Worm (Caenorhabditis elegans) whole organism, L4 larva: ENCODE data around the gene slcf-2.
A peak's percentile ranks its signal among the peaks of the same experiment; 100 is the strongest.

Experiments used
- D1046.2 ChIP-seq: fragments of 200-800 bp; sonication (Bioruptor generic); IDR thresholded peaks from 2 replicates; pipeline ENCODE4 v1.3.6; 2022; ENCODE audit warnings: missing genetic modification characterization, missing compliant biosample characterization
- F10B5.3 ChIP-seq: sonication (generic microtip); optimal IDR thresholded peaks from 2 replicates; lab custom pipeline; 2016; ENCODE audit warnings: mild to moderate bottlenecking, missing genetic modification characterization, missing compliant biosample characterization
- F26F4.8 ChIP-seq: fragments of 200-800 bp; sonication (Bioruptor generic); conservative IDR thresholded peaks from 2 replicates; pipeline ENCODE4 v1.3.6; 2022; ENCODE audit warnings: missing genetic modification characterization, missing compliant biosample characterization
- R02D3.7 ChIP-seq: fragments of 150-350 bp; sonication (generic microtip); optimal IDR thresholded peaks from 3 replicates; lab custom pipeline; 2014; ENCODE audit warnings: missing biosample characterization, missing genetic modification characterization
- T20F7.1 ChIP-seq: fragments of 200-800 bp; sonication (Bioruptor generic); optimal IDR thresholded peaks from 2 replicates; lab custom pipeline; 2018; ENCODE audit warnings: mild to moderate bottlenecking, missing genetic modification characterization, missing compliant biosample characterization
- Y105C5A.15 ChIP-seq: fragments of 200-800 bp; sonication (Bioruptor generic); IDR thresholded peaks from 2 replicates; pipeline ENCODE4 v1.3.6; 2022; ENCODE audit warnings: missing genetic modification characterization, missing compliant biosample characterization
- ZK546.5 ChIP-seq, 2 experiments: sonication (generic microtip); optimal IDR thresholded peaks; 2 replicates each; lab custom pipeline; 2017; ENCODE audit warnings: missing biosample characterization in 2 of 2, missing genetic modification characterization in 2 of 2
- aha-1 ChIP-seq: fragments of 150-350 bp; peaks from one replicate; lab custom pipeline; 2014; ENCODE audit warnings: missing biosample characterization, missing genetic modification characterization
- ceh-44 ChIP-seq: fragments of 200-800 bp; sonication (Bioruptor generic); IDR thresholded peaks from 2 replicates; pipeline ENCODE4 v1.3.6; 2022; ENCODE audit warnings: missing genetic modification reagents, missing genetic modification characterization, missing compliant biosample characterization
- ceh-62 ChIP-seq: sonication (generic microtip); optimal IDR thresholded peaks from 2 replicates; lab custom pipeline; 2017; ENCODE audit warnings: missing biosample characterization, missing genetic modification characterization
- daf-16 ChIP-seq, 3 experiments: sonication (generic microtip); optimal IDR thresholded peaks; 2 replicates each; lab custom pipeline; 2016 to 2017; ENCODE audit warnings: missing genetic modification characterization in 3 of 3, missing genetic modification reagents in 3 of 3, mild to moderate bottlenecking in 2 of 3, missing compliant biosample characterization in 2 of 3, missing biosample characterization in 1 of 3, moderate library complexity in 1 of 3
- daf-8 ChIP-seq: fragments of 200-800 bp; sonication (Bioruptor generic); IDR thresholded peaks from 2 replicates; pipeline ENCODE4 v1.3.6; 2022; ENCODE audit warnings: missing genetic modification characterization, missing compliant biosample characterization
- dmd-6 ChIP-seq: fragments of 200-800 bp; sonication (Bioruptor generic); IDR thresholded peaks from 2 replicates; pipeline ENCODE4 v1.3.6; 2022; ENCODE audit warnings: missing genetic modification reagents, missing genetic modification characterization, missing compliant biosample characterization
- dmd-8 ChIP-seq: fragments of 200-800 bp; sonication (Bioruptor generic); IDR thresholded peaks from 2 replicates; pipeline ENCODE4 v1.3.6; 2022; ENCODE audit warnings: missing genetic modification characterization, missing compliant biosample characterization
- dpl-1 ChIP-seq: fragments of 150-350 bp; optimal IDR thresholded peaks from 2 replicates; lab custom pipeline; 2014; ENCODE audit warnings: missing biosample characterization, missing genetic modification reagents, missing genetic modification characterization
- dve-1 ChIP-seq: sonication (generic microtip); optimal IDR thresholded peaks from 2 replicates; lab custom pipeline; 2017; ENCODE audit warnings: antibody characterized with exemption, mild to moderate bottlenecking, missing genetic modification characterization, missing compliant biosample characterization; ENCODE audit not compliant: insufficient read depth
- egl-27 ChIP-seq: sonication (generic microtip); optimal IDR thresholded peaks from 3 replicates; lab custom pipeline; 2017; ENCODE audit warnings: missing biosample characterization, missing genetic modification reagents, missing genetic modification characterization
- egl-43 ChIP-seq: fragments of 200-800 bp; sonication (Bioruptor generic); IDR thresholded peaks from 2 replicates; pipeline ENCODE4 v1.3.6; 2022; ENCODE audit warnings: missing genetic modification reagents, missing genetic modification characterization, missing compliant biosample characterization
- hif-1 ChIP-seq, 2 experiments: sonication (generic microtip); optimal IDR thresholded peaks; 2 replicates each; lab custom pipeline; 2016 to 2017; ENCODE audit warnings: missing compliant biosample characterization in 2 of 2, missing genetic modification characterization in 2 of 2, missing genetic modification reagents in 2 of 2, missing genotype in 2 of 2, mild to moderate bottlenecking in 1 of 2
- hlh-30 ChIP-seq: sonication (generic microtip); optimal IDR thresholded peaks from 2 replicates; lab custom pipeline; 2017; ENCODE audit warnings: antibody characterized with exemption, mild to moderate bottlenecking, missing genetic modification characterization, missing compliant biosample characterization; ENCODE audit not compliant: insufficient read depth
- lsy-2 ChIP-seq, 2 experiments: fragments of 150-350 bp in 1 of 2; sonication (generic microtip) in 1 of 2; optimal IDR thresholded peaks; 2 replicates each; lab custom pipeline; 2014 to 2017; ENCODE audit warnings: missing biosample characterization in 2 of 2, missing genetic modification characterization in 2 of 2
- madf-5 ChIP-seq, 2 experiments: fragments of 200-800 bp; sonication (Bioruptor generic); IDR thresholded peaks; 2 replicates each; pipeline ENCODE4 v1.3.6; 2022; ENCODE audit warnings: missing compliant biosample characterization in 2 of 2, missing genetic modification characterization in 2 of 2
- mdt-29 ChIP-seq: fragments of 200-800 bp; sonication (Bioruptor generic); IDR thresholded peaks from 2 replicates; pipeline ENCODE4 v1.3.6; 2022; ENCODE audit warnings: missing genetic modification reagents, missing genetic modification characterization, missing compliant biosample characterization
- mep-1 ChIP-seq: fragments of 150-350 bp; sonication (generic microtip); optimal IDR thresholded peaks from 3 replicates; lab custom pipeline; 2014; ENCODE audit warnings: missing biosample characterization, missing genetic modification characterization
- nhr-11 ChIP-seq: fragments of 150-350 bp; optimal IDR thresholded peaks from 2 replicates; lab custom pipeline; 2014; ENCODE audit warnings: missing biosample characterization, missing genetic modification characterization
- nhr-111 ChIP-seq: fragments of 200-800 bp; sonication (Bioruptor generic); optimal IDR thresholded peaks from 2 replicates; lab custom pipeline; 2018; ENCODE audit warnings: mild to moderate bottlenecking, missing genetic modification characterization, missing compliant biosample characterization
- nhr-48 ChIP-seq: sonication (generic microtip); optimal IDR thresholded peaks from 2 replicates; lab custom pipeline; 2016; ENCODE audit warnings: mild to moderate bottlenecking, missing genetic modification characterization, missing compliant biosample characterization
- nhr-77 ChIP-seq: fragments of 150-350 bp; optimal IDR thresholded peaks from 2 replicates; lab custom pipeline; 2014; ENCODE audit warnings: missing biosample characterization, missing genetic modification characterization
- pha-4 ChIP-seq, 2 experiments: fragments of 150-350 bp in 1 of 2; fragments of 200-800 bp in 1 of 2; sonication (Bioruptor generic) in 1 of 2; IDR thresholded peaks in 1 of 2; optimal IDR thresholded peaks in 1 of 2; 2 replicates each; pipeline versions ENCODE4 v1.3.6 to Lab custom; 2014 to 2022; ENCODE audit warnings: missing genetic modification characterization in 2 of 2, missing genetic modification reagents in 2 of 2, missing biosample characterization in 1 of 2, missing compliant biosample characterization in 1 of 2
- php-3 ChIP-seq: fragments of 200-800 bp; sonication (Bioruptor generic); IDR thresholded peaks from 2 replicates; pipeline ENCODE4 v1.3.6; 2022; ENCODE audit warnings: missing genetic modification reagents, missing genetic modification characterization, missing compliant biosample characterization
- pqm-1 ChIP-seq: sonication (generic microtip); optimal IDR thresholded peaks from 2 replicates; lab custom pipeline; 2017; ENCODE audit warnings: missing biosample characterization, missing genetic modification characterization
- saeg-2 ChIP-seq: fragments of 200-800 bp; sonication (Bioruptor generic); IDR thresholded peaks from 2 replicates; pipeline ENCODE4 v1.3.6; 2022; ENCODE audit warnings: missing genetic modification reagents, missing genetic modification characterization, missing compliant biosample characterization
- set-16 ChIP-seq: fragments of 200-800 bp; sonication (Bioruptor generic); IDR thresholded peaks from 2 replicates; pipeline ENCODE4 v1.3.6; 2022; ENCODE audit warnings: missing genetic modification reagents, missing genetic modification characterization, missing compliant biosample characterization
- skn-1 ChIP-seq: fragments of 150-350 bp; optimal IDR thresholded peaks from 2 replicates; lab custom pipeline; 2014; ENCODE audit warnings: missing biosample characterization, missing genetic modification characterization
- snpc-1.2 ChIP-seq: fragments of 200-800 bp; sonication (Bioruptor generic); IDR thresholded peaks from 2 replicates; pipeline ENCODE4 v1.3.6; 2022; ENCODE audit warnings: missing genetic modification reagents, missing genetic modification characterization, missing compliant biosample characterization
- spr-1 ChIP-seq: sonication (generic microtip); optimal IDR thresholded peaks from 2 replicates; lab custom pipeline; 2016; ENCODE audit warnings: mild to moderate bottlenecking, missing genetic modification characterization, missing compliant biosample characterization
- spr-3 ChIP-seq: fragments of 200-800 bp; sonication (Bioruptor generic); optimal IDR thresholded peaks from 2 replicates; lab custom pipeline; 2018; ENCODE audit warnings: mild to moderate bottlenecking, missing genetic modification characterization, missing compliant biosample characterization
- tra-1 ChIP-seq: fragments of 200-800 bp; sonication (Bioruptor generic); IDR thresholded peaks from 2 replicates; pipeline ENCODE4 v1.3.6; 2022; ENCODE audit warnings: missing genetic modification reagents, missing genetic modification characterization, missing compliant biosample characterization
- vab-7 ChIP-seq: fragments of 200-800 bp; sonication (Bioruptor generic); IDR thresholded peaks from 2 replicates; pipeline ENCODE4 v1.3.6; 2022; ENCODE audit warnings: missing genetic modification reagents, missing genetic modification characterization, missing compliant biosample characterization
- zfp-3 ChIP-seq: fragments of 200-800 bp; sonication (Bioruptor generic); conservative IDR thresholded peaks from 2 replicates; pipeline ENCODE4 v1.3.6; 2022; ENCODE audit warnings: missing genetic modification reagents, missing genetic modification characterization, missing compliant biosample characterization
- zip-11 ChIP-seq: fragments of 200-800 bp; sonication (Bioruptor generic); IDR thresholded peaks from 2 replicates; pipeline ENCODE4 v1.3.6; 2022; ENCODE audit warnings: missing genetic modification characterization, missing compliant biosample characterization
- zip-2 ChIP-seq: fragments of 150-350 bp; optimal IDR thresholded peaks from 2 replicates; lab custom pipeline; 2014; ENCODE audit warnings: missing biosample characterization, missing genetic modification characterization
- ztf-7 ChIP-seq: fragments of 150-350 bp; optimal IDR thresholded peaks from 2 replicates; lab custom pipeline; 2014; ENCODE audit warnings: missing biosample characterization, missing genetic modification characterization

The slcf-2 gene

ce11 chrX:3347904-3348441 lies 45.7 kb upstream of the slcf-2 start, which contains the start of gene ZK816.3 (continued):
- TF ChIP-seq dmd-8 (GFP tag; lab: Robert Waterston, UW) (peak; percentile 65; the same call in 1 of the 2 replicates), dpl-1 (GFP tag; lab: Kevin White, UChicago) (no peak), egl-27 (no peak), daf-8 (no peak), R02D3.7 (tag; lab: Kevin White, UChicago) (no peak), skn-1 (tag; lab: Kevin White, UChicago) (no peak), nhr-11 (tag; lab: Kevin White, UChicago) (no peak), ceh-44 (no peak; the same call in 1 of the 2 replicates), zip-2 (tag; lab: Kevin White, UChicago) (no peak), egl-43 (GFP tag; lab: Robert Waterston, UW) (peak; percentile 85), zfp-3 (no peak), lsy-2 (tag; optimal IDR thresholded peaks at IDR 0.05; lab: Kevin White, UChicago) (no peak)

ce11 chrX:3350306-3350705 lies 43.4 kb upstream of the slcf-2 start, which contains the start of gene nspg-4:
nspg-4 (minus strand) TSS chrX:3350406.
- TF ChIP-seq snpc-1.2 (GFP tag; lab: Robert Waterston, UW): no peak
- TF ChIP-seq vab-7 (GFP tag; lab: Robert Waterston, UW): no peak
- TF ChIP-seq F26F4.8 (GFP tag; lab: Robert Waterston, UW): no peak
- TF ChIP-seq php-3 (GFP tag; lab: Robert Waterston, UW): no peak
- TF ChIP-seq ceh-62 (tag; lab: Kevin White, UChicago): no peak
- TF ChIP-seq F10B5.3 (tag; lab: Kevin White, UChicago): no peak
- TF ChIP-seq ZK546.5 (tag; optimal IDR thresholded peaks at IDR 0.05; lab: Kevin White, UChicago): no peak
- no peak for TF ChIP-seq mep-1 (tag; lab: Kevin White, UChicago)
- no peak for TF ChIP-seq zip-11
- TF ChIP-seq nhr-111 (GFP tag; lab: Kevin White, UChicago): no peak
- TF ChIP-seq hif-1 (tag; optimal IDR thresholded peaks at IDR 0.05; lab: Kevin White, UChicago): no peak
- TF ChIP-seq zip-2 (tag; lab: Kevin White, UChicago): no peak
- no peak for TF ChIP-seq skn-1 (tag; lab: Kevin White, UChicago)
- no peak for TF ChIP-seq mdt-29 (GFP tag; lab: Robert Waterston, UW)

DNA sequence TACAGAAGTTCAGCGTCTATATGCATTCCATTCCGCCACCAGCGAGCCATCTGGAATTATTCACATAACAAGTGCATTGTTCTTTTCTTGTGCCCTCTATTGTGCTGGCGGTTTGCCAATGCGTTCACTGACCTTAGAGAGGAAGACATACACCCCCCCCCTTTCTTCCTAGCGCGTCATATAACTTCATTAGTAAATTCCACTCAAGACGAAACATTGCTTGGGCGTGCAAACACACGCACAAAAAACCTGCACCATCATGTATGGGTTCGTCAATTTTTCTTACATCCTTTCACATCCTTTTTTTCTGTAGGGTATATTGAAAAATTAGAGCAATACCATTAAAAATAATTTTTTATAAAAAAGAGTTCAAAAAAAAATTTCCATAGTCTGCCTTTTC lies 42.1 kb upstream of the slcf-2 start, which contains the start of gene ZK816.1:
ZK816.1 (plus strand) TSS at position 187 of the 400 bp plus-strand sequence.
- TF ChIP-seq pha-4 (GFP tag; IDR thresholded peaks at IDR 0.05; lab: Robert Waterston, UW) (no peak), pha-4 (tag; optimal IDR thresholded peaks at IDR 0.05; lab: Kevin White, UChicago) (no peak), saeg-2 (GFP tag; lab: Robert Waterston, UW) (no peak), tra-1 (GFP tag; lab: Robert Waterston, UW) (no peak), set-16 (GFP tag; lab: Robert Waterston, UW) (no peak), egl-27 (no peak), D1046.2 (GFP tag; lab: Robert Waterston, UW) (no peak), hlh-30 (tag; lab: Kevin White, UChicago) (no peak), ceh-44 (no peak), ztf-7 (tag; lab: Kevin White, UChicago) (no peak), Y105C5A.15 (GFP tag; lab: Robert Waterston, UW) (no peak), php-3 (GFP tag; lab: Robert Waterston, UW) (no peak), spr-1 (tag; lab: Kevin White, UChicago) (no peak)

DNA sequence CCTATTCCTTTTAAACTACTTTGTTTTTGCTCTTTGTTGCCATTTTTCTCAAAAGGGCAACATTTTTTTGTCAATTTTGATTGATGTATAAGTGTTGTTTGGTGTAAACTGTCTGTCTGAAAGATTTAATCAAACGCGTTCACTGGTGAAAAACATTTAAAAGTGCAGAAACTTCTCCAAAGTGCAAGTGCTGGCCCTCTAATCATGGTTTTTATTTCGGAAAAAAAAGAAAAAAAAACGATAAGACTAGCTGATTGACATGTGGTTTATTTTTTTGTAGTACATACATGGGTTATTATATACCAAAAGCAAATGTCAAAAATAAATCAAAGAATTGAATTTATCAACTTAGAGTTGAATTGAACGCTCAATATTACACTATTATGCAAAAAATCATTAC lies 31.3 kb upstream of the slcf-2 start, which contains the start of gene dhs-26:
dhs-26 (minus strand) TSS at position 116 of the 400 bp plus-strand sequence.
- no peak for TF ChIP-seq T20F7.1 (GFP tag; lab: Kevin White, UChicago)
- TF ChIP-seq zip-2 (tag; lab: Kevin White, UChicago): peak; percentile 16
- no peak for TF ChIP-seq madf-5 (GFP tag; IDR thresholded peaks at IDR 0.05; lab: Robert Waterston, UW)
- peak; percentile 54 for TF ChIP-seq nhr-48 (tag; lab: Kevin White, UChicago)
- TF ChIP-seq daf-16 (GFP tag; optimal IDR thresholded peaks at IDR 0.05; lab: Kevin White, UChicago): no peak
- TF ChIP-seq daf-16 (tag; optimal IDR thresholded peaks at IDR 0.05; lab: Kevin White, UChicago): peak; percentile 89
- no peak for TF ChIP-seq aha-1
- no peak for TF ChIP-seq skn-1 (tag; lab: Kevin White, UChicago)
- TF ChIP-seq hlh-30 (tag; lab: Kevin White, UChicago): no peak
- no peak for TF ChIP-seq ZK546.5 (tag; optimal IDR thresholded peaks at IDR 0.05; lab: Kevin White, UChicago)
- peak; percentile 74 for TF ChIP-seq dve-1 (tag; lab: Kevin White, UChicago)
- TF ChIP-seq spr-3: no peak
- TF ChIP-seq nhr-77 (tag; lab: Kevin White, UChicago): peak; percentile 77
- no peak for TF ChIP-seq zfp-3
- no peak for TF ChIP-seq ceh-62 (tag; lab: Kevin White, UChicago)
- peak; percentile 92 for TF ChIP-seq dmd-6
- TF ChIP-seq pqm-1 (tag; lab: Kevin White, UChicago): peak; percentile 6
- TF ChIP-seq nhr-11 (tag; lab: Kevin White, UChicago): no peak
